Worm (Caenorhabditis elegans) whole organism, mixed stage, embryonic: ENCODE data around the gene rga-1.
"Not testable (repeated sequence)": the region's sequence is repeated elsewhere in the genome, so short reads cannot be mapped to it uniquely, and the experiment has no call there.

ENCODE experiments used
- blmp-1 ChIP-seq: fragments of 150-350 bp; optimal IDR thresholded peaks from 2 replicates; lab custom pipeline; 2014; ENCODE audit warnings: missing biosample characterization, missing genetic modification characterization
- ces-1 ChIP-seq: fragments of 150-350 bp; optimal IDR thresholded peaks from 2 replicates; lab custom pipeline; 2014; ENCODE audit warnings: missing biosample characterization, missing genetic modification reagents, missing genetic modification characterization
- lsy-2 ChIP-seq: fragments of 150-350 bp; optimal IDR thresholded peaks from 2 replicates; lab custom pipeline; 2014; ENCODE audit warnings: missing biosample characterization, missing genetic modification characterization
- nhr-12 ChIP-seq: fragments of 150-350 bp; optimal IDR thresholded peaks from 2 replicates; lab custom pipeline; 2014; ENCODE audit warnings: missing biosample characterization, missing genetic modification characterization
- nhr-2 ChIP-seq: fragments of 150-350 bp; optimal IDR thresholded peaks from 2 replicates; lab custom pipeline; 2014; ENCODE audit warnings: missing biosample characterization, missing genetic modification characterization
- nhr-28 ChIP-seq: fragments of 150-350 bp; optimal IDR thresholded peaks from 2 replicates; lab custom pipeline; 2014; ENCODE audit warnings: missing biosample characterization, missing genetic modification characterization
- nhr-76 ChIP-seq: sonication (generic microtip); optimal IDR thresholded peaks from 2 replicates; lab custom pipeline; 2017; ENCODE audit warnings: missing biosample characterization, missing genetic modification characterization
- pha-4 ChIP-seq: fragments of 150-350 bp; optimal IDR thresholded peaks from 2 replicates; lab custom pipeline; 2018; ENCODE audit warnings: missing biosample characterization, missing genetic modification reagents, missing genetic modification characterization
- snpc-4 ChIP-seq: fragments of 150-350 bp; optimal IDR thresholded peaks from 2 replicates; lab custom pipeline; 2014; ENCODE audit warnings: missing biosample characterization, missing genetic modification characterization
- unc-62 ChIP-seq: fragments of 150-350 bp; optimal IDR thresholded peaks from 2 replicates; lab custom pipeline; 2014; ENCODE audit warnings: missing biosample characterization, missing genetic modification reagents, missing genetic modification characterization
- zip-8 ChIP-seq: fragments of 150-350 bp; optimal IDR thresholded peaks from 2 replicates; lab custom pipeline; 2014; ENCODE audit warnings: missing biosample characterization, missing genetic modification characterization

DNA sequence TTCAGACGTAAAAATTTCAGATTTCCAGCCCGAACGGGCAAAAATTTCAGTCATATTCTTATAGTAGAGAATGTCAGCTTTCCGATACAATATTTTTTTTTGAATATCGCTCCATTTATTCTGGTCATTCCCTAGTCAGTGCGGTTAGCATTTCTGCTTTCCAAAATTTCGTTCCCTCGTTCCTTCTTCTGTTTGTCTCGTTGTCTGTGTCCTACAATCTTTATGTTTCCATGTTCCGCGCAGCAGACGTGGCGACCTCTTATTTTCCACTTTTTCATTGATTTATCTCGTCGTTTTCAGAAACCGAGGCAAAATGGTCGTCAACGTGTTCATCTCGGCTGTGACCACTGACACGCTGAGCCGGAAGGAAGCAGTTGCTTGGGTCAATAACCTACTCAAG, 22.3 kb upstream of the rga-1 start, which contains the start of gene ebp-2:
- not testable (repeated sequence) for TF ChIP-seq nhr-76 (tag; lab: Kevin White, UChicago); pha-4 (tag; lab: Kevin White, UChicago); nhr-2; nhr-12 (tag; lab: Kevin White, UChicago); snpc-4 (tag; lab: Kevin White, UChicago); unc-62 (GFP tag; lab: Kevin White, UChicago); blmp-1 (tag; lab: Kevin White, UChicago); lsy-2 (tag; lab: Kevin White, UChicago); zip-8 (tag; lab: Kevin White, UChicago); ces-1 (GFP tag; lab: Kevin White, UChicago); nhr-28 (tag; lab: Kevin White, UChicago)
